Fruit fly (Drosophila melanogaster) S2 (cell line): ENCODE data around the gene Nlp.

Source experiments
- CG8478 ChIP-seq: fragments of >200 bp; optimal IDR thresholded peaks from 2 replicates; lab custom pipeline; 2018
- CTCF ChIP-seq, 2 experiments: fragments of >200 bp; optimal IDR thresholded peaks; 2 replicates each; lab custom pipeline; 2018

DNA sequence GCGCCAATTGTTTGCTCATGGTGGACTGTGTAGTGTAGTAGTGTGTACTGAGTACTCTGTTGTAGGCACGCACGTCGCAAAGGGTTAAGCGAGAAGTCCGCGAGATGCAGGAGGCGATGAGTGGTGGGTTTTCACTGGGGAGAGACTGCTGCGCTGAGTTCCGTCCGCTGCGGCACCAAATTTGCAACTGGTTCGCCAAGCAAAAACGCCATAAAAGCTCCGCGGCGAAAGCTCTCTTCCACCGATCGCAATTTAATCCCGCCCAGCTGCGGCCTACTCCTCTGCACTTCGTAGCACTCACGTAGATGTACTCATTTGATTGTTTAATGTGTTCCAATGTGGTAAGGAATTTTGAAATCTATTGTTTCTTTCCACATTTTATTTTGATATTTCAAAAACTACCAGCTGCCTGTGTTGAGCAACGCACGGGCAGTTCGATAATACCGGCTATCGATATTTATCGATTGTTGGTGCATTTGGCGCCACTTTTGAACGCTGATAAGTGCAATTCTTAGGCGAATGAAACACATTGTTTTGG, 10.5 kb downstream of the Nlp start, which contains the start of gene CG7920:
- TF ChIP-seq CG8478 (lab: Kevin White, UChicago) (no peak), CTCF (optimal IDR thresholded peaks at IDR 0.05; lab: Kevin White, UChicago) (no peak)
